Fruit fly (Drosophila melanogaster) whole organism, embryonic: ENCODE results near the gene CG10347.
A peak's percentile ranks its signal among the peaks of the same experiment; 100 is the strongest.

Experiments used
- C15 ChIP-seq: fragments of 200-800 bp; sonication (Bioruptor generic); IDR thresholded peaks from 3 replicates; pipeline ENCODE4 v1.3.6; 2022; ENCODE audit warnings: missing biosample characterization, missing genetic modification characterization
- CG10321 ChIP-seq: fragments of 200-800 bp; sonication (Bioruptor generic); IDR thresholded peaks from 2 replicates; pipeline ENCODE4 v1.3.6; 2022; ENCODE audit warnings: missing biosample characterization, missing genetic modification characterization
- CG10366 ChIP-seq: fragments of 200-800 bp; sonication (Bioruptor generic); IDR thresholded peaks from 2 replicates; pipeline ENCODE4 v1.3.6; 2022; ENCODE audit warnings: missing biosample characterization, missing genetic modification characterization
- CG11085 ChIP-seq: fragments of 200-800 bp; sonication (Bioruptor generic); IDR thresholded peaks from 2 replicates; pipeline ENCODE4 v1.3.6; 2022; ENCODE audit warnings: missing biosample characterization, missing genetic modification characterization
- CG11504 ChIP-seq: fragments of 200-800 bp; sonication (Bioruptor generic); optimal IDR thresholded peaks from 3 replicates; lab custom pipeline; 2019; ENCODE audit warnings: missing biosample characterization, mild to moderate bottlenecking, missing genetic modification characterization, moderate library complexity
- CG12104 ChIP-seq: fragments of 200-800 bp; sonication (Bioruptor generic); optimal IDR thresholded peaks from 3 replicates; lab custom pipeline; 2016; ENCODE audit warnings: missing biosample characterization, missing genetic modification characterization
- CG13624 ChIP-seq: fragments of 200-800 bp; sonication (Bioruptor generic); optimal IDR thresholded peaks from 2 replicates; lab custom pipeline; 2016; ENCODE audit warnings: missing biosample characterization, missing genetic modification characterization
- CG14441 ChIP-seq: fragments of 200-800 bp; sonication (Bioruptor generic); IDR thresholded peaks from 2 replicates; pipeline ENCODE4 v1.3.6; 2022; ENCODE audit warnings: missing biosample characterization, missing genetic modification characterization
- CG15269 ChIP-seq: fragments of 200-800 bp; sonication (Bioruptor generic); optimal IDR thresholded peaks from 2 replicates; lab custom pipeline; 2018; ENCODE audit warnings: missing biosample characterization, mild to moderate bottlenecking, missing genetic modification characterization, moderate library complexity
- CG18599 ChIP-seq: fragments of 200-800 bp; sonication (Bioruptor generic); optimal IDR thresholded peaks from 3 replicates; lab custom pipeline; 2017; ENCODE audit warnings: missing biosample characterization, missing genetic modification characterization, mild to moderate bottlenecking, moderate library complexity, missing genetic modification reagents
- CG18619 ChIP-seq: fragments of 200-800 bp; sonication (Bioruptor generic); optimal IDR thresholded peaks from 3 replicates; lab custom pipeline; 2017; ENCODE audit warnings: missing biosample characterization, mild to moderate bottlenecking, missing genetic modification characterization
- CG2129 ChIP-seq: fragments of 200-800 bp; sonication (Bioruptor generic); IDR thresholded peaks from 2 replicates; pipeline ENCODE4 v1.3.6; 2022; ENCODE audit warnings: missing biosample characterization, missing genetic modification characterization; ENCODE audit not compliant: partially characterized antibody
- CG31388 ChIP-seq: fragments of 200-800 bp; sonication (Bioruptor generic); optimal IDR thresholded peaks from 2 replicates; lab custom pipeline; 2016; ENCODE audit warnings: missing biosample characterization, missing genetic modification characterization
- CG6175 ChIP-seq: fragments of 200-800 bp; sonication (Bioruptor generic); IDR thresholded peaks from 3 replicates; pipeline ENCODE4 v1.3.6; 2022; ENCODE audit warnings: missing biosample characterization, missing genetic modification characterization
- CG6689 ChIP-seq: fragments of 200-800 bp; sonication (Bioruptor generic); IDR thresholded peaks from 2 replicates; pipeline ENCODE4 v1.3.6; 2022; ENCODE audit warnings: missing biosample characterization, missing genetic modification characterization
- CG7271 ChIP-seq: fragments of 200-800 bp; sonication (Bioruptor generic); optimal IDR thresholded peaks from 2 replicates; lab custom pipeline; 2018; ENCODE audit warnings: missing biosample characterization, mild to moderate bottlenecking, missing genetic modification characterization, moderate library complexity
- CG7745 ChIP-seq: fragments of 200-800 bp; sonication (Bioruptor generic); optimal IDR thresholded peaks from 2 replicates; lab custom pipeline; 2018; ENCODE audit warnings: missing biosample characterization, mild to moderate bottlenecking, missing genetic modification characterization, moderate library complexity
- CG9727 ChIP-seq: fragments of 200-800 bp; sonication (Bioruptor generic); optimal IDR thresholded peaks from 3 replicates; lab custom pipeline; 2017; ENCODE audit warnings: missing biosample characterization, mild to moderate bottlenecking, missing genetic modification characterization
- Deaf1 ChIP-seq: fragments of 200-800 bp; optimal IDR thresholded peaks from 3 replicates; lab custom pipeline; 2019; ENCODE audit warnings: missing biosample characterization, mild to moderate bottlenecking, missing genetic modification characterization, moderate library complexity
- Drgx ChIP-seq: fragments of 200-800 bp; sonication (Bioruptor generic); IDR thresholded peaks from 2 replicates; pipeline ENCODE4 v1.3.6; 2022; ENCODE audit warnings: missing biosample characterization, missing genetic modification characterization
- Eip74EF ChIP-seq, 2 experiments: fragments of 200-800 bp in 1 of 2; fragments of >200 bp in 1 of 2; sonication (Bioruptor generic) in 1 of 2; optimal IDR thresholded peaks; 2 replicates each; lab custom pipeline; 2017 to 2019; ENCODE audit warnings: missing biosample characterization in 2 of 2, missing genetic modification characterization in 2 of 2, mild to moderate bottlenecking in 1 of 2, moderate library complexity in 1 of 2
- HLH3B ChIP-seq: fragments of 200-800 bp; sonication (Bioruptor generic); IDR thresholded peaks from 2 replicates; pipeline ENCODE4 v1.3.6; 2022; ENCODE audit warnings: missing biosample characterization, missing genetic modification characterization
- Hr3 ChIP-seq: fragments of 200-800 bp; sonication (Bioruptor generic); optimal IDR thresholded peaks from 3 replicates; lab custom pipeline; 2016; ENCODE audit warnings: missing biosample characterization, missing genetic modification characterization
- Hr51 ChIP-seq, 2 experiments: fragments of 200-800 bp; sonication (Bioruptor generic); optimal IDR thresholded peaks; 2 replicates in 1 of 2; 3 replicates in 1 of 2; lab custom pipeline; 2016 to 2018; ENCODE audit warnings: missing biosample characterization in 2 of 2, missing genetic modification characterization in 2 of 2, mild to moderate bottlenecking in 1 of 2, moderate library complexity in 1 of 2
- Oli ChIP-seq: fragments of 200-800 bp; sonication (Bioruptor generic); optimal IDR thresholded peaks from 2 replicates; lab custom pipeline; 2018; ENCODE audit warnings: missing biosample characterization, mild to moderate bottlenecking, missing genetic modification characterization, moderate library complexity
- Ptx1 ChIP-seq: fragments of 200-800 bp; sonication (Bioruptor generic); IDR thresholded peaks from 2 replicates; pipeline ENCODE4 v1.3.6; 2022; ENCODE audit warnings: missing biosample characterization, missing genetic modification characterization
- Rfx ChIP-seq: fragments of 200-800 bp; sonication (Bioruptor generic); IDR thresholded peaks from 2 replicates; pipeline ENCODE4 v1.3.6; 2022; ENCODE audit warnings: missing biosample characterization, missing genetic modification characterization
- bab2 ChIP-seq: fragments of 200-800 bp; sonication (Bioruptor generic); optimal IDR thresholded peaks from 2 replicates; lab custom pipeline; 2016; ENCODE audit warnings: missing biosample characterization, missing genetic modification characterization
- btn ChIP-seq: fragments of 200-800 bp; sonication (Bioruptor generic); optimal IDR thresholded peaks from 2 replicates; lab custom pipeline; 2016; ENCODE audit warnings: missing biosample characterization, missing genetic modification characterization
- cas ChIP-seq: fragments of 200-800 bp; sonication (Bioruptor generic); IDR thresholded peaks from 2 replicates; pipeline ENCODE4 v1.3.6; 2022; ENCODE audit warnings: missing biosample characterization, missing genetic modification characterization
- cg ChIP-seq: fragments of 200-800 bp; sonication (Bioruptor generic); optimal IDR thresholded peaks from 3 replicates; lab custom pipeline; 2019; ENCODE audit warnings: missing biosample characterization, mild to moderate bottlenecking, missing genetic modification characterization, moderate library complexity
- chn ChIP-seq: fragments of 200-800 bp; sonication (Bioruptor generic); optimal IDR thresholded peaks from 2 replicates; lab custom pipeline; 2016; ENCODE audit warnings: missing biosample characterization, missing genetic modification characterization
- croc ChIP-seq: fragments of 200-800 bp; sonication (Bioruptor generic); conservative IDR thresholded peaks from 3 replicates; pipeline ENCODE4 v1.3.6; 2022; ENCODE audit warnings: missing biosample characterization, missing genetic modification characterization
- eyg ChIP-seq: fragments of 200-800 bp; sonication (Bioruptor generic); optimal IDR thresholded peaks from 3 replicates; lab custom pipeline; 2016; ENCODE audit warnings: missing biosample characterization, missing genetic modification characterization
- gem ChIP-seq: fragments of 200-800 bp; sonication (Bioruptor generic); optimal IDR thresholded peaks from 2 replicates; lab custom pipeline; 2019; ENCODE audit warnings: missing biosample characterization, mild to moderate bottlenecking, missing genetic modification characterization, moderate library complexity
- grau ChIP-seq: fragments of 200-800 bp; optimal IDR thresholded peaks from 3 replicates; lab custom pipeline; 2019; ENCODE audit warnings: missing biosample characterization, mild to moderate bottlenecking, missing genetic modification characterization, moderate library complexity
- ind ChIP-seq: fragments of 200-800 bp; sonication (Bioruptor generic); optimal IDR thresholded peaks from 3 replicates; lab custom pipeline; 2016; ENCODE audit warnings: missing biosample characterization, missing genetic modification characterization
- kay ChIP-seq: fragments of 200-800 bp; sonication (Bioruptor generic); optimal IDR thresholded peaks from 2 replicates; lab custom pipeline; 2016; ENCODE audit warnings: missing biosample characterization, missing genetic modification characterization
- lilli ChIP-seq: fragments of 200-800 bp; sonication (Bioruptor generic); optimal IDR thresholded peaks from 3 replicates; lab custom pipeline; 2016; ENCODE audit warnings: missing biosample characterization, missing genetic modification characterization
- nau ChIP-seq: fragments of 200-800 bp; sonication (Bioruptor generic); optimal IDR thresholded peaks from 3 replicates; lab custom pipeline; 2017; ENCODE audit warnings: missing biosample characterization, mild to moderate bottlenecking, missing genetic modification characterization, missing genetic modification reagents
- otp ChIP-seq: fragments of 200-800 bp; sonication (Bioruptor generic); IDR thresholded peaks from 3 replicates; pipeline ENCODE4, ENCODE4 v1.3.6; 2022; ENCODE audit warnings: missing biosample characterization, missing genetic modification characterization
- peb ChIP-seq: fragments of 200-800 bp; sonication (Bioruptor generic); IDR thresholded peaks from 2 replicates; pipeline ENCODE4 v1.3.6; 2022; ENCODE audit warnings: missing biosample characterization, missing genetic modification characterization
- pfk ChIP-seq: fragments of 200-800 bp; sonication (Bioruptor generic); optimal IDR thresholded peaks from 2 replicates; lab custom pipeline; 2018; ENCODE audit warnings: missing biosample characterization, mild to moderate bottlenecking, missing genetic modification characterization, moderate library complexity
- phol ChIP-seq: fragments of 200-800 bp; sonication (Bioruptor generic); optimal IDR thresholded peaks from 3 replicates; lab custom pipeline; 2018; ENCODE audit warnings: missing biosample characterization, mild to moderate bottlenecking, missing genetic modification characterization, moderate library complexity
- salm ChIP-seq: fragments of 200-800 bp; sonication (Bioruptor generic); optimal IDR thresholded peaks from 2 replicates; lab custom pipeline; 2018; ENCODE audit warnings: missing biosample characterization, mild to moderate bottlenecking, missing genetic modification characterization
- sisA ChIP-seq: fragments of 200-800 bp; sonication (Bioruptor generic); IDR thresholded peaks from 2 replicates; pipeline ENCODE4 v1.3.6; 2022; ENCODE audit warnings: missing biosample characterization, missing genetic modification characterization
- sob ChIP-seq: fragments of 200-800 bp; sonication (Bioruptor generic); IDR thresholded peaks from 2 replicates; pipeline ENCODE4 v1.3.6; 2022; ENCODE audit warnings: missing biosample characterization, missing genetic modification characterization
- sr ChIP-seq: fragments of 200-800 bp; sonication (Bioruptor generic); IDR thresholded peaks from 3 replicates; pipeline ENCODE4 v1.3.6; 2022; ENCODE audit warnings: missing biosample characterization, missing genetic modification characterization
- ttk ChIP-seq: fragments of 200-800 bp; sonication (Bioruptor generic); IDR thresholded peaks from 2 replicates; pipeline ENCODE4 v2.1.2; 2022; ENCODE audit warnings: missing biosample characterization, missing genetic modification characterization

CG10347 gene

DNA sequence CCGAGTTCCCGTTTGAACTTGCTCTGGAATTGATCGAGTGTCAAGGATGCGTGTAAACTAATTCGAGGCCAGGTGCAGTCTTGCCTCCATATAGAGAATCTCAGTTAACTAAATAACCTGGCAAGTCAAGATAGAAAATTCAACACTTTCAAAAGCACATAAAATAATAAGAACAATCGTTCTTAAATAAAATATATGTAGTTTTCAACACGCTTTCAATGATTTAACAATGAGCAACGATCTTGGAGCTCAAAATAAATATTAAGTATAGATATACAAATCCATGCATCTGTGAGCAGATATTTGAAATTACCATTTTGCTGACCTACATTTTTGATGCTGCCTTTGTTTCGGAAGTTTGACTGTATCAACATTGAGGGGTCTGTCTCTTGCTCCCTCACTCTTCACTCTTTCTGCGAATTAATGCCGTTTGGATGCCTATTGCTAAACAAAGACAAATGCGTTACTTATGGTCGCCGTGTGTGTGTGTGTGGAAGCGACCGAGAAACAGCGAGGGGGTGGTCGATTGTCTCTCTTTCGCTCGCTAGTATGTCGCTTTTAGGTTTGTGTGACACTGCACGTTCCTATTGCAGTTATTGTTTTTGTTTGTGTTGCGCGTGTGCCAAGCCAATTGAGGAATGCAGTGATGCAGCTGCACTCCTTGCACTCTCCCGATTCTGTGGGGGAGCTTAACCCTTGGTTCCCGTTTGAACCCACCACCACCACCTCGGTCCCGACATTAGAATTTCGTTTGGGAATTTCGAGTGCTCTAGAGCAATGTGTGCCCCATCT lies 34.3 kb downstream of the CG10347 start (continued):
- 0 out of 2 replicates have a peak, but pooled peaks have one; percentile 24 for TF ChIP-seq Rfx
- TF ChIP-seq CG13624 (GFP tag; lab: Kevin White, UChicago) = no peak
- TF ChIP-seq CG7745 (tag; lab: Kevin White, UChicago) = no peak
- no peak for TF ChIP-seq HLH3B (GFP tag; lab: Robert Waterston, UW)
- TF ChIP-seq ttk (GFP tag; lab: Robert Waterston, UW) = no peak
- TF ChIP-seq bab2 (GFP tag; lab: Kevin White, UChicago) = no peak
- peak; percentile 79 for TF ChIP-seq grau (tag; lab: Kevin White, UChicago)
- TF ChIP-seq otp = 0 out of 3 replicates have a peak, but pooled peaks have one; percentile 7
- TF ChIP-seq CG15269 (tag; lab: Kevin White, UChicago) = peak; percentile 41
- peak; percentile 39 for TF ChIP-seq cg (GFP tag; lab: Kevin White, UChicago)
- TF ChIP-seq pfk (GFP tag; lab: Kevin White, UChicago) = peak; percentile 21
- peak in 1 of 2 experiments; percentile 46 for TF ChIP-seq Hr51 (GFP tag; optimal IDR thresholded peaks at IDR 0.05; lab: Kevin White, UChicago)
- no peak for TF ChIP-seq salm (tag; lab: Kevin White, UChicago)
- TF ChIP-seq Deaf1 = no peak
- TF ChIP-seq kay (GFP tag; lab: Kevin White, UChicago) = no peak
- TF ChIP-seq Hr3 (GFP tag; lab: Kevin White, UChicago) = peak; percentile 27
- no peak for TF ChIP-seq peb (GFP tag; lab: Robert Waterston, UW)
- no peak for TF ChIP-seq btn (GFP tag; lab: Kevin White, UChicago)
- TF ChIP-seq CG11504 = peak; percentile 46
- no peak for TF ChIP-seq CG10366 (GFP tag; lab: Robert Waterston, UW)
- TF ChIP-seq CG7271 (tag; lab: Kevin White, UChicago) = no peak
- TF ChIP-seq CG10321 = peak; percentile 26; the same call in 1 of the 2 replicates
- TF ChIP-seq cas (GFP tag; lab: Robert Waterston, UW) = no peak
- TF ChIP-seq eyg (GFP tag; lab: Kevin White, UChicago) = no peak
- 0 out of 2 replicates have a peak, but pooled peaks have one; percentile 32 for TF ChIP-seq CG6689
- peak; percentile 27 for TF ChIP-seq CG18599 (GFP tag; lab: Kevin White, UChicago)
- peak; percentile 11 for TF ChIP-seq lilli (GFP tag; lab: Kevin White, UChicago)
- TF ChIP-seq chn (GFP tag; lab: Kevin White, UChicago) = no peak
- TF ChIP-seq CG12104 (GFP tag; lab: Kevin White, UChicago) = no peak
- no peak for TF ChIP-seq CG18619 (GFP tag; lab: Kevin White, UChicago)
- peak; percentile 19 for TF ChIP-seq ind (GFP tag; lab: Kevin White, UChicago)
- TF ChIP-seq CG2129 (GFP tag; lab: Robert Waterston, UW) = no peak
- TF ChIP-seq Oli = peak; percentile 14
- TF ChIP-seq Ptx1 (GFP tag; lab: Robert Waterston, UW) = peak; percentile 43; the same call in 1 of the 2 replicates
- TF ChIP-seq sob = no peak
- TF ChIP-seq CG9727 (GFP tag; lab: Kevin White, UChicago) = peak; percentile 4
- TF ChIP-seq sisA (GFP tag; lab: Robert Waterston, UW) = 0 out of 2 replicates have a peak, but pooled peaks have one; percentile 15
- TF ChIP-seq phol (tag; lab: Kevin White, UChicago) = peak; percentile 13
- TF ChIP-seq C15 (GFP tag; lab: Robert Waterston, UW) = no peak
- TF ChIP-seq nau (GFP tag; lab: Kevin White, UChicago) = no peak
- peak; percentile 46 for TF ChIP-seq gem (tag; lab: Kevin White, UChicago)
- peak in 1 of 2 experiments; percentile 12 for TF ChIP-seq Eip74EF (GFP tag; optimal IDR thresholded peaks at IDR 0.05; lab: Kevin White, UChicago)
- no peak for TF ChIP-seq CG11085
- TF ChIP-seq Drgx = peak; percentile 78; the same call in 1 of the 2 replicates
- no peak for TF ChIP-seq CG6175 (GFP tag; lab: Robert Waterston, UW)
- TF ChIP-seq CG14441 (GFP tag; lab: Robert Waterston, UW) = peak; percentile 33; the same call in 1 of the 2 replicates
- no peak for TF ChIP-seq sr (GFP tag; lab: Robert Waterston, UW)
- TF ChIP-seq croc (GFP tag; lab: Robert Waterston, UW) = no peak
- TF ChIP-seq CG31388 (GFP tag; lab: Kevin White, UChicago) = no peak
